Worm (Caenorhabditis elegans): ENCODE data around the gene R160.3.

DNA sequence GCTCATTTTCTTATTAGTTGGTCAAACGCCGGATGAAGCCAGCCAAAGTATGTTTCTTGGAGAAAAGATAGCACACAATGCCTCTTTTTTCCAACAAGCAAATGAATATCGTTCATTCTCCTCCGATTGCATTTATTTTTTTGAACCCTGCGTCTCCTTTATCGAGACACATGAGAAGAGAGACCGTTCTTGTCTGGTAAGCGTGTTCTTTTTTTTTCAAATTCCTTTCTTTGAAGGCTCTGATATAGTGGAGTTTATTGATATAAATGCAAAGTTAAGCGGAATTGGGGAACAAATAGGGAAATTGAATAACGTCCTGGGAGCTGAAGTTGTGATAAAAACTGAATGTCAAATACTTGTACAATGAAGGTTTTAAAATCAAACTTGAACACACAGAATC lies 3.6 kb downstream of the R160.3 start, which contains the start of gene F14H12.7:
- no peak for TF ChIP-seq W03F9.2 (tag; optimal IDR thresholded peaks at IDR 0.05)
- no peak for TF ChIP-seq him-1 (tag; optimal IDR thresholded peaks at IDR 0.05)
- no peak for TF ChIP-seq dao-5 (tag; optimal IDR thresholded peaks at IDR 0.05)

All from whole organism, L4/young adult.